Fruit fly (Drosophila melanogaster) whole organism, prepupa: ENCODE results near the gene IRSp53.
A peak's percentile ranks its signal among the peaks of the same experiment; 100 is the strongest.

Experiments
- Blimp-1 ChIP-seq: fragments of 200-800 bp; sonication (Bioruptor generic); optimal IDR thresholded peaks from 3 replicates; lab custom pipeline; 2017; ENCODE audit warnings: missing biosample characterization, missing genetic modification characterization, mild to moderate bottlenecking, moderate library complexity, missing genetic modification reagents
- CG10631 ChIP-seq: fragments of 200-800 bp; sonication (Bioruptor generic); optimal IDR thresholded peaks from 2 replicates; lab custom pipeline; 2016; ENCODE audit warnings: missing biosample characterization, missing genetic modification characterization
- CG10669 ChIP-seq: fragments of 200-800 bp; sonication (Bioruptor generic); optimal IDR thresholded peaks from 3 replicates; lab custom pipeline; 2018; ENCODE audit warnings: missing biosample characterization, mild to moderate bottlenecking, missing genetic modification characterization, moderate library complexity
- CG11762 ChIP-seq: fragments of 200-800 bp; sonication (Bioruptor generic); optimal IDR thresholded peaks from 3 replicates; lab custom pipeline; 2016; ENCODE audit warnings: missing biosample characterization, missing genetic modification characterization; ENCODE audit not compliant: insufficient read depth
- CG11902 ChIP-seq: fragments of 200-800 bp; sonication (Bioruptor generic); optimal IDR thresholded peaks from 3 replicates; lab custom pipeline; 2016; ENCODE audit warnings: missing biosample characterization, missing genetic modification characterization
- CG15336 ChIP-seq: fragments of 200-800 bp; sonication (Bioruptor generic); IDR thresholded peaks from 2 replicates; pipeline ENCODE4 v1.3.6; 2022; ENCODE audit warnings: missing biosample characterization, missing genetic modification characterization
- CG1621 ChIP-seq: fragments of 200-800 bp; sonication (Bioruptor generic); optimal IDR thresholded peaks from 3 replicates; lab custom pipeline; 2018; ENCODE audit warnings: missing biosample characterization, mild to moderate bottlenecking, missing genetic modification characterization
- CG16779 ChIP-seq: fragments of 200-800 bp; sonication (Bioruptor generic); optimal IDR thresholded peaks from 3 replicates; lab custom pipeline; 2017; ENCODE audit warnings: missing biosample characterization, mild to moderate bottlenecking, missing genetic modification characterization
- CG3032 ChIP-seq: fragments of 200-800 bp; optimal IDR thresholded peaks from 2 replicates; lab custom pipeline; 2019; ENCODE audit warnings: missing biosample characterization, mild to moderate bottlenecking, missing genetic modification characterization, moderate library complexity
- CG31627 ChIP-seq: fragments of 200-800 bp; sonication (Bioruptor generic); optimal IDR thresholded peaks from 3 replicates; lab custom pipeline; 2016; ENCODE audit warnings: missing biosample characterization, missing genetic modification characterization
- CG34406 ChIP-seq: fragments of 200-800 bp; sonication (Bioruptor generic); optimal IDR thresholded peaks from 3 replicates; lab custom pipeline; 2016; ENCODE audit warnings: missing biosample characterization, missing genetic modification characterization
- CG3919 ChIP-seq: fragments of 200-800 bp; sonication (Bioruptor generic); optimal IDR thresholded peaks from 3 replicates; lab custom pipeline; 2016; ENCODE audit warnings: missing biosample characterization, missing genetic modification characterization
- CG4318 ChIP-seq: fragments of 200-800 bp; sonication (Bioruptor generic); optimal IDR thresholded peaks from 3 replicates; lab custom pipeline; 2017; ENCODE audit warnings: missing biosample characterization, mild to moderate bottlenecking, missing genetic modification characterization
- CG6163 ChIP-seq: fragments of 200-800 bp; sonication (Bioruptor generic); IDR thresholded peaks from 3 replicates; pipeline ENCODE4 v1.3.6; 2022; ENCODE audit warnings: missing biosample characterization, missing genetic modification characterization
- CG6276 ChIP-seq: fragments of 200-800 bp; sonication (Bioruptor generic); optimal IDR thresholded peaks from 2 replicates; lab custom pipeline; 2017; ENCODE audit warnings: missing biosample characterization, mild to moderate bottlenecking, missing genetic modification characterization
- CG6792 ChIP-seq: fragments of 200-800 bp; sonication (Bioruptor generic); optimal IDR thresholded peaks from 3 replicates; lab custom pipeline; 2016; ENCODE audit warnings: missing biosample characterization, missing genetic modification characterization
- CG6808 ChIP-seq: fragments of 200-800 bp; sonication (Bioruptor generic); optimal IDR thresholded peaks from 3 replicates; lab custom pipeline; 2017; ENCODE audit warnings: missing biosample characterization, missing genetic modification characterization, mild to moderate bottlenecking, moderate library complexity, missing genetic modification reagents
- CG6854 ChIP-seq: fragments of 200-800 bp; sonication (Bioruptor generic); optimal IDR thresholded peaks from 2 replicates; lab custom pipeline; 2017; ENCODE audit warnings: missing biosample characterization, mild to moderate bottlenecking, missing genetic modification characterization
- CG7368 ChIP-seq: fragments of 200-800 bp; sonication (Bioruptor generic); optimal IDR thresholded peaks from 3 replicates; lab custom pipeline; 2016; ENCODE audit warnings: missing biosample characterization, missing genetic modification characterization
- CG8119 ChIP-seq: fragments of 200-800 bp; sonication (Bioruptor generic); IDR thresholded peaks from 3 replicates; pipeline ENCODE4 v1.3.6; 2022; ENCODE audit warnings: missing biosample characterization, missing genetic modification characterization
- CG9139 ChIP-seq: fragments of 200-800 bp; sonication (Bioruptor generic); optimal IDR thresholded peaks from 3 replicates; lab custom pipeline; 2017; ENCODE audit warnings: missing biosample characterization, mild to moderate bottlenecking, missing genetic modification characterization
- Eip75B ChIP-seq: fragments of 200-800 bp; sonication (Bioruptor generic); optimal IDR thresholded peaks from 3 replicates; lab custom pipeline; 2016; ENCODE audit warnings: missing biosample characterization, missing genetic modification characterization
- Eip78C ChIP-seq: fragments of 200-800 bp; sonication (Bioruptor generic); peaks from one replicate; lab custom pipeline; 2016; ENCODE audit warnings: missing biosample characterization, missing genetic modification characterization
- Eip93F ChIP-seq: fragments of 200-800 bp; sonication (Bioruptor generic); optimal IDR thresholded peaks from 2 replicates; lab custom pipeline; 2016; ENCODE audit warnings: missing biosample characterization, mild to moderate bottlenecking, missing genetic modification characterization
- Gug ChIP-seq: fragments of 200-800 bp; sonication (Bioruptor generic); IDR thresholded peaks from 2 replicates; pipeline ENCODE4 v1.3.6; 2022; ENCODE audit warnings: missing biosample characterization, missing genetic modification characterization
- Hr39 ChIP-seq: fragments of 200-800 bp; sonication (Bioruptor generic); optimal IDR thresholded peaks from 2 replicates; lab custom pipeline; 2016; ENCODE audit warnings: missing biosample characterization, missing genetic modification characterization
- Lpt ChIP-seq: fragments of 200-800 bp; sonication (Bioruptor generic); optimal IDR thresholded peaks from 3 replicates; lab custom pipeline; 2016; ENCODE audit warnings: missing biosample characterization, missing genetic modification characterization
- Met ChIP-seq: fragments of 200-800 bp; sonication (Bioruptor generic); optimal IDR thresholded peaks from 3 replicates; lab custom pipeline; 2016; ENCODE audit warnings: missing biosample characterization, missing genetic modification characterization
- Smox ChIP-seq: fragments of 200-800 bp; sonication (Bioruptor generic); optimal IDR thresholded peaks from 3 replicates; lab custom pipeline; 2016; ENCODE audit warnings: missing biosample characterization, missing genetic modification characterization
- Sox102F ChIP-seq: fragments of 200-800 bp; sonication (Bioruptor generic); optimal IDR thresholded peaks from 2 replicates; lab custom pipeline; 2016; ENCODE audit warnings: missing biosample characterization, mild to moderate bottlenecking, missing genetic modification characterization
- Sox14 ChIP-seq: fragments of 200-800 bp; sonication (Bioruptor generic); optimal IDR thresholded peaks from 3 replicates; lab custom pipeline; 2016; ENCODE audit warnings: missing biosample characterization, missing genetic modification characterization
- Sox15 ChIP-seq: fragments of 200-800 bp; sonication (Bioruptor generic); optimal IDR thresholded peaks from 3 replicates; lab custom pipeline; 2016; ENCODE audit warnings: missing biosample characterization, missing genetic modification characterization
- acj6 ChIP-seq: fragments of 200-800 bp; sonication (Bioruptor generic); optimal IDR thresholded peaks from 3 replicates; lab custom pipeline; 2016; ENCODE audit warnings: missing biosample characterization, missing genetic modification characterization
- cyc ChIP-seq: fragments of 200-800 bp; sonication (Bioruptor generic); optimal IDR thresholded peaks from 3 replicates; lab custom pipeline; 2016; ENCODE audit warnings: missing biosample characterization, missing genetic modification characterization
- eg ChIP-seq: fragments of 200-800 bp; sonication (Bioruptor generic); IDR thresholded peaks from 3 replicates; pipeline ENCODE4 v1.3.6; 2022; ENCODE audit warnings: missing biosample characterization, missing genetic modification characterization
- esn ChIP-seq: fragments of 200-800 bp; sonication (Bioruptor generic); optimal IDR thresholded peaks from 2 replicates; lab custom pipeline; 2016; ENCODE audit warnings: missing biosample characterization, mild to moderate bottlenecking, missing genetic modification characterization, moderate library complexity
- fd59A ChIP-seq: fragments of 200-800 bp; sonication (Bioruptor generic); optimal IDR thresholded peaks from 2 replicates; lab custom pipeline; 2017; ENCODE audit warnings: missing biosample characterization, mild to moderate bottlenecking, missing genetic modification characterization, missing genetic modification reagents
- fd85E ChIP-seq: fragments of 200-800 bp; sonication (Bioruptor generic); optimal IDR thresholded peaks from 3 replicates; lab custom pipeline; 2016; ENCODE audit warnings: missing biosample characterization, missing genetic modification characterization
- fkh ChIP-seq: fragments of 200-800 bp; sonication (Bioruptor generic); optimal IDR thresholded peaks from 3 replicates; lab custom pipeline; 2017; ENCODE audit warnings: missing biosample characterization, mild to moderate bottlenecking, missing genetic modification characterization, moderate library complexity
- lz ChIP-seq: fragments of 200-800 bp; sonication (Bioruptor generic); optimal IDR thresholded peaks from 3 replicates; lab custom pipeline; 2016; ENCODE audit warnings: missing biosample characterization, missing genetic modification characterization
- salr ChIP-seq, 2 experiments: fragments of 200-800 bp; sonication (Bioruptor generic); optimal IDR thresholded peaks; 3 replicates each; lab custom pipeline; 2016 to 2018; ENCODE audit warnings: missing biosample characterization in 2 of 2, missing genetic modification characterization in 2 of 2, mild to moderate bottlenecking in 1 of 2
- spab ChIP-seq: fragments of 200-800 bp; sonication (Bioruptor generic); optimal IDR thresholded peaks from 2 replicates; lab custom pipeline; 2017; ENCODE audit warnings: missing biosample characterization, mild to moderate bottlenecking, missing genetic modification characterization, missing genetic modification reagents
- ss ChIP-seq, 2 experiments: fragments of 200-800 bp; sonication (Bioruptor generic); optimal IDR thresholded peaks; 2 replicates in 1 of 2; 3 replicates in 1 of 2; lab custom pipeline; 2017 to 2018; ENCODE audit warnings: mild to moderate bottlenecking in 2 of 2, missing biosample characterization in 2 of 2, missing genetic modification characterization in 2 of 2, moderate library complexity in 1 of 2
- vri ChIP-seq: fragments of 200-800 bp; sonication (Bioruptor generic); optimal IDR thresholded peaks from 3 replicates; lab custom pipeline; 2016; ENCODE audit warnings: missing biosample characterization, mild to moderate bottlenecking, missing genetic modification characterization

Gene IRSp53

DNA sequence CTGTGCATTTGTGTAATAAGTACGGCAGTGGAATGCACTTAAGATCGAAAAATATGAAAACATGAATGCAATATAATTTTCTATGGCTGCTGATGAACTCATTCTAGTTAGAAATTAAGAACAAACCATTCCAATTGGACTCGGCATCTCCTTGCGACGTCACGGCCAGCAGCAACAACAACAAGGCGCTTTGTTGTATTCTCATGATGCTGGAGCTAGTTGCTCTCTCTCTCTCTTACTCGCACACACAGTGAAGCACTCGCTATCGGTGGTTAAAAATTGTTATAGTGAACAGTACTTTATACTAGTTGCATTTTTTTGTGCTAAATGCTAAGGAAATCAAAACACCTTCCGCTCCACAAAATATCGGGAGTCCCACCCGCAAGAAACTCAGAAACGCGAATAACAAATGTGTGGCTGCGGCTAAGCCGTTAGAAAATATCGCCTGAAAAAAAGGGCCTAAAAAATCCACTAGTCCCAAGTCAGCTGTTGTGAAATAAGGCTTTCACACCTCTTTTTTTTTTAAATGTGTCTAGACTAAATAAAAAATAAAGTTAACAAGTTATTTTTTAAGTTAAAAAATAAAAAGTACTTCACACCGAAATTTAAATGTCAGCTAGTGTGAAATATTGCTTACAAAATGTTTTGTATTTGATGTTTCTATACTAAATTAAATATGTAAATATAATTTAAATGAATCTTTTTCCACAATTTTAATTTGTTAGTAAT, 69.9 kb downstream of the IRSp53 start, which contains the start of gene Plod:
Gene Plod, minus strand, starts transcription at position 409 of the 729 bp plus-strand sequence.
- TF ChIP-seq cyc (peak; percentile 9), CG34406 (GFP tag; lab: Kevin White, UChicago) (peak; percentile 19), eg (peak; percentile 65; the same call in 2 of the 3 replicates), acj6 (GFP tag; lab: Kevin White, UChicago) (peak; percentile 7), Lpt (no peak), Smox (GFP tag; lab: Kevin White, UChicago) (no peak), CG6163 (GFP tag; lab: Robert Waterston, UW) (peak; percentile 55; the same call in 2 of the 3 replicates), lz (GFP tag; lab: Kevin White, UChicago) (peak; percentile 47), Blimp-1 (GFP tag; lab: Kevin White, UChicago) (no peak), CG31627 (GFP tag; lab: Kevin White, UChicago) (peak; percentile 19), esn (peak; percentile 31), ss (GFP tag; optimal IDR thresholded peaks at IDR 0.05; lab: Kevin White, UChicago) (peak in 1 of 2 experiments; percentile 35), Eip78C (GFP tag; lab: Kevin White, UChicago) (peak; percentile 67), CG3919 (GFP tag; lab: Kevin White, UChicago) (peak; percentile 28), Eip93F (GFP tag; lab: Kevin White, UChicago) (peak; percentile 36), Sox14 (GFP tag; lab: Kevin White, UChicago) (peak; percentile 31), Eip75B (GFP tag; lab: Kevin White, UChicago) (peak; percentile 8), CG11902 (GFP tag; lab: Kevin White, UChicago) (no peak), CG9139 (no peak), CG8119 (GFP tag; lab: Robert Waterston, UW) (peak; percentile 37), CG6854 (GFP tag; lab: Kevin White, UChicago) (peak; percentile 56), CG15336 (GFP tag; lab: Robert Waterston, UW) (peak; percentile 30; the same call in 1 of the 2 replicates)
- TF ChIP-seq, all 60 proteins: peak for 17

DNA sequence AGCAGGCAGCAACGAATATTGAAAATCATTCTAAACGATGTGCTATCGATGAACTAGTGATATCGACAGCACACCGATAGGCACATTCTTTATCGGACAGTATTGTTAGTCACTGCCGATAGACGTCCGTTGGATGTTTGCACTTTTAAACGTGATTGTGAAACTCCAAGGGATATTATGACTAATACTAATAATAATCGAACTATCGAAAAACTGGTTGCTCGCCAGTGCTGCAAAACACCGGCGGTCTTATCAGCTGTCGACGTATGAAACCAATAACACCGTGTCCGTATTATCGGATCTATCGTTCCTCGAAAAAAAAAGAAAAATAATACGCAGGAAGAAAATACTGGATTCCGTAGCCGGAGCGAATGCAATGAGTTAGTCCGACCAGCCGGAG, 74.7 kb downstream of the IRSp53 start, which contains the start of the genes Ube3a and CG7600:
Gene Ube3a, minus strand, starts transcription at position 67 of the 400 bp plus-strand sequence.
Gene CG7600, plus strand, starts transcription at position 270 of the 400 bp plus-strand sequence.
- 0 out of 3 replicates have a peak, but pooled peaks have one; percentile 21 for TF ChIP-seq eg
- no peak for TF ChIP-seq CG9139
- TF ChIP-seq fkh (GFP tag; lab: Kevin White, UChicago): peak; percentile 75
- TF ChIP-seq CG6792 (GFP tag; lab: Kevin White, UChicago): no peak
- no peak for TF ChIP-seq Lpt
- TF ChIP-seq lz (GFP tag; lab: Kevin White, UChicago): peak; percentile 44
- TF ChIP-seq Met (GFP tag; lab: Kevin White, UChicago): no peak
- peak; percentile 43; the same call in 1 of the 3 replicates for TF ChIP-seq CG6163 (GFP tag; lab: Robert Waterston, UW)
- no peak for TF ChIP-seq CG6276 (GFP tag; lab: Kevin White, UChicago)
- TF ChIP-seq CG7368 (GFP tag; lab: Kevin White, UChicago): no peak
- TF ChIP-seq CG10669 (GFP tag; lab: Kevin White, UChicago): no peak
- TF ChIP-seq CG6808 (GFP tag; lab: Kevin White, UChicago): no peak
- TF ChIP-seq CG34406 (GFP tag; lab: Kevin White, UChicago): no peak
- no peak for TF ChIP-seq spab (GFP tag; lab: Kevin White, UChicago)
- no peak for TF ChIP-seq CG10631 (GFP tag; lab: Kevin White, UChicago)
- TF ChIP-seq Sox14 (GFP tag; lab: Kevin White, UChicago): peak; percentile 16
- no peak for TF ChIP-seq fd59A (GFP tag; lab: Kevin White, UChicago)
- peak; percentile 40; the same call in 2 of the 3 replicates for TF ChIP-seq CG8119 (GFP tag; lab: Robert Waterston, UW)
- TF ChIP-seq CG16779 (tag; lab: Kevin White, UChicago): no peak
- TF ChIP-seq fd85E (GFP tag; lab: Kevin White, UChicago): no peak
- no peak for TF ChIP-seq Sox102F (GFP tag; lab: Kevin White, UChicago)
- TF ChIP-seq Blimp-1 (GFP tag; lab: Kevin White, UChicago): no peak
- TF ChIP-seq vri: no peak
- TF ChIP-seq cyc: peak; percentile 8
- TF ChIP-seq Eip75B (GFP tag; lab: Kevin White, UChicago): peak; percentile 40
- TF ChIP-seq CG15336 (GFP tag; lab: Robert Waterston, UW): peak; percentile 32; the same call in 1 of the 2 replicates
- TF ChIP-seq CG11902 (GFP tag; lab: Kevin White, UChicago): no peak
- no peak for TF ChIP-seq salr (GFP tag; optimal IDR thresholded peaks at IDR 0.05; lab: Kevin White, UChicago)
- no peak for TF ChIP-seq CG31627 (GFP tag; lab: Kevin White, UChicago)
- TF ChIP-seq CG1621 (tag; lab: Kevin White, UChicago): peak; percentile 97
- TF ChIP-seq Eip78C (GFP tag; lab: Kevin White, UChicago): peak; percentile 71
- peak; percentile 31 for TF ChIP-seq CG3032
- no peak for TF ChIP-seq Eip93F (GFP tag; lab: Kevin White, UChicago)
- no peak for TF ChIP-seq Sox15 (GFP tag; lab: Kevin White, UChicago)
- TF ChIP-seq Hr39 (GFP tag; lab: Kevin White, UChicago): no peak
- no peak for TF ChIP-seq CG11762 (GFP tag; lab: Kevin White, UChicago)
- no peak for TF ChIP-seq CG4318 (GFP tag; lab: Kevin White, UChicago)
- peak; percentile 48 for TF ChIP-seq CG3919 (GFP tag; lab: Kevin White, UChicago)
- TF ChIP-seq Gug (GFP tag; lab: Robert Waterston, UW): no peak
